Worm (Caenorhabditis elegans): ENCODE data around the gene srlf-17.

The srlf-17 gene

ce11 chrIV:11083609-11084008, 18.9 kb downstream of the srlf-17 start, which contains the start of gene klc-1 (continued):
- TF ChIP-seq F33H1.4 (GFP tag; IDR thresholded peaks at IDR 0.05), result peak; percentile 69
- TF ChIP-seq ekl-4 (GFP tag; IDR thresholded peaks at IDR 0.05), result 0 out of 2 replicates have a peak, but pooled peaks have one; percentile 15
- TF ChIP-seq mel-28 (tag; optimal IDR thresholded peaks at IDR 0.05; ENCODE audit: borderline replicate concordance), result no peak
- no peak for TF ChIP-seq sea-2 (GFP tag; IDR thresholded peaks at IDR 0.05)
- no peak for TF ChIP-seq ama-1 (optimal IDR thresholded peaks at IDR 0.05)
- no peak for TF ChIP-seq ama-1 (GFP tag; optimal IDR thresholded peaks at IDR 0.05)
- TF ChIP-seq efl-1 (GFP tag; optimal IDR thresholded peaks at IDR 0.05), result peak; percentile 93
- TF ChIP-seq snpc-4 (GFP tag; optimal IDR thresholded peaks at IDR 0.05), result no peak
- peak in 1 of 4 experiments; percentile 57 for TF ChIP-seq snpc-4 (tag; optimal IDR thresholded peaks at IDR 0.05)
- TF ChIP-seq D2030.7 (GFP tag; IDR thresholded peaks at IDR 0.05), result peak; percentile 62
- peak; percentile 27 for TF ChIP-seq lin-54 (GFP tag; optimal IDR thresholded peaks at IDR 0.05)
- TF ChIP-seq xnd-1 (tag; optimal IDR thresholded peaks at IDR 0.05), result peak; percentile 60

- peak; percentile 81 for TF ChIP-seq tlf-1 (GFP tag; optimal IDR thresholded peaks at IDR 0.05)
- peak; percentile 90 for TF ChIP-seq ceh-27 (GFP tag; optimal IDR thresholded peaks at IDR 0.05)
- 0 out of 2 replicates have a peak, but pooled peaks have one; percentile 60 for TF ChIP-seq let-526 (GFP tag; IDR thresholded peaks at IDR 0.05)
- no peak for TF ChIP-seq cebp-2 (GFP tag; IDR thresholded peaks at IDR 0.05)
- TF ChIP-seq Y79H2A.3 (GFP tag; conservative IDR thresholded peaks at IDR 0.05), result no peak; the same call in 1 of the 2 replicates
- TF ChIP-seq tbx-9 (tag; optimal IDR thresholded peaks at IDR 0.05; ENCODE audit: borderline replicate concordance), result no peak
- peak; percentile 74 for TF ChIP-seq nhr-90 (tag; optimal IDR thresholded peaks at IDR 0.05)
- peak; percentile 75 for TF ChIP-seq nhr-80 (tag; optimal IDR thresholded peaks at IDR 0.05)
- no peak for TF ChIP-seq him-1 (tag; optimal IDR thresholded peaks at IDR 0.05)
- peak; percentile 54; the same call in 1 of the 2 replicates for TF ChIP-seq egl-44 (GFP tag; IDR thresholded peaks at IDR 0.05)
- TF ChIP-seq pbrm-1 (GFP tag; IDR thresholded peaks at IDR 0.05), result peak; percentile 82; the same call in 1 of the 2 replicates
- peak; percentile 27 for TF ChIP-seq F23B12.7 (tag; optimal IDR thresholded peaks at IDR 0.05; ENCODE audit: insufficient read depth)
- peak; percentile 83 for TF ChIP-seq dox-1 (GFP tag; IDR thresholded peaks at IDR 0.05)
- no peak for TF ChIP-seq snpc-1.1 (tag; optimal IDR thresholded peaks at IDR 0.05; ENCODE audit: insufficient read depth)
- 0 out of 2 replicates have a peak, but pooled peaks have one; percentile 26 for TF ChIP-seq ztf-25 (GFP tag; IDR thresholded peaks at IDR 0.05)
- TF ChIP-seq T07F8.4 (tag; optimal IDR thresholded peaks at IDR 0.05), result peak; percentile 59
- TF ChIP-seq aptf-3 (GFP tag; IDR thresholded peaks at IDR 0.05), result no peak
- no peak for TF ChIP-seq nhr-179 (tag; optimal IDR thresholded peaks at IDR 0.05)
- TF ChIP-seq attf-3 (GFP tag; conservative IDR thresholded peaks at IDR 0.05), result no peak
- no peak for TF ChIP-seq snpc-1.3 (tag; optimal IDR thresholded peaks at IDR 0.05; ENCODE audit: insufficient read depth)
- TF ChIP-seq ekl-4 (GFP tag; IDR thresholded peaks at IDR 0.05), result peak; percentile 74
- TF ChIP-seq ets-4 (GFP tag; optimal IDR thresholded peaks at IDR 0.05), result peak; percentile 73
- TF ChIP-seq madf-3 (GFP tag; IDR thresholded peaks at IDR 0.05), result 0 out of 2 replicates have a peak, but pooled peaks have one; percentile 69
- TF ChIP-seq bed-1 (GFP tag; IDR thresholded peaks at IDR 0.05), result no peak
- TF ChIP-seq nfya-2 (GFP tag; IDR thresholded peaks at IDR 0.05), result no peak
- TF ChIP-seq B0019.2 (GFP tag; conservative IDR thresholded peaks at IDR 0.05), result no peak
- peak; percentile 90 for TF ChIP-seq nfyb-1 (GFP tag; IDR thresholded peaks at IDR 0.05)
- 0 out of 2 replicates have a peak, but pooled peaks have one; percentile 6 for TF ChIP-seq hsf-1 (GFP tag; IDR thresholded peaks at IDR 0.05)
- 0 out of 2 replicates have a peak, but pooled peaks have one; percentile 41 for TF ChIP-seq C17E4.6 (GFP tag; IDR thresholded peaks at IDR 0.05)
- TF ChIP-seq ztf-26 (tag; optimal IDR thresholded peaks at IDR 0.05), result peak; percentile 81
- peak; percentile 57 for TF ChIP-seq lin-54 (GFP tag; optimal IDR thresholded peaks at IDR 0.05)
- peak; percentile 2 for TF ChIP-seq gei-17 (GFP tag; optimal IDR thresholded peaks at IDR 0.05)
- TF ChIP-seq F57A8.1 (GFP tag; optimal IDR thresholded peaks at IDR 0.05), result no peak
- peak; percentile 46 for TF ChIP-seq B0035.1 (tag; optimal IDR thresholded peaks at IDR 0.05)
- TF ChIP-seq lsl-1 (GFP tag; optimal IDR thresholded peaks at IDR 0.05), result no peak
- TF ChIP-seq ztf-18 (tag; optimal IDR thresholded peaks at IDR 0.05), result peak; percentile 69
- peak; percentile 11 for TF ChIP-seq F52B5.7 (tag; optimal IDR thresholded peaks at IDR 0.05)
These were observed 19.7 kb downstream of the srlf-17 start for ce11 chrIV:11082789-11083235.
